Worm (Caenorhabditis elegans): ENCODE results near the gene ZK632.12.

DNA sequence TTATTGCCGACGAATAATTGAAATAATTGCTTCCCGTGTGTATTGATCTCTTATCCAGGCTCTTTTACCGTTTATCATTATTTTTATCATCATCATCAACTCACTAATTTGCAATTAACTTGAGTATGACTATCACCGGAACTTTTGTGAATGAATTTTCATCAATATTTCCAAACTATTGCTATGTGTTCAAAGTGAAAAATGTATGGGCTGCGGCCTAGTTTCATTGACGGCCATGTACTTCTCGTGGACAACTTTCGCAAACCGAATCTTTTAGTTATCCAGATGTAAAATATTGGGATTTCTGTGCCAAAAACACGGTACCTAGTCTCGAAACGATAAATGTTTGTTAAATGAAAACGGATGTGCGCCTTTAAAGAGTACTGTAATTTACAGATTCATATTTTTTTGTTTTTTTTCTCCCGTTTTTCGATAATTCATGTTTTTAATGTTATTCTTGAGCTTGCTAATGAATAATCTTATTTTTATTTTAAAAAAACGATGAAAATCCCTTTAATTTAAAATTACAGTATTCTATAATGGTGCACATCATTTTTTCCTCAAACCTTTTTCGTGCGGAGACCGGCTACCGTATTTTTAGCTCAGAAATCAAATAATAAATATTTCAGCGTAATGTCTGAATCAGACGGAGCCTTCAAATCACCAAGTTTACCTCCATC, 32.0 kb upstream of the ZK632.12 start, which contains the start of gene ZK632.2:
- TF ChIP-seq snpc-4 (tag; optimal IDR thresholded peaks at IDR 0.05), result no peak
- no peak for TF ChIP-seq nhr-2 (tag; optimal IDR thresholded peaks at IDR 0.05)

Measured in whole organism, mixed stage, embryonic.